Worm (Caenorhabditis elegans): ENCODE results near the gene cogc-8.

DNA sequence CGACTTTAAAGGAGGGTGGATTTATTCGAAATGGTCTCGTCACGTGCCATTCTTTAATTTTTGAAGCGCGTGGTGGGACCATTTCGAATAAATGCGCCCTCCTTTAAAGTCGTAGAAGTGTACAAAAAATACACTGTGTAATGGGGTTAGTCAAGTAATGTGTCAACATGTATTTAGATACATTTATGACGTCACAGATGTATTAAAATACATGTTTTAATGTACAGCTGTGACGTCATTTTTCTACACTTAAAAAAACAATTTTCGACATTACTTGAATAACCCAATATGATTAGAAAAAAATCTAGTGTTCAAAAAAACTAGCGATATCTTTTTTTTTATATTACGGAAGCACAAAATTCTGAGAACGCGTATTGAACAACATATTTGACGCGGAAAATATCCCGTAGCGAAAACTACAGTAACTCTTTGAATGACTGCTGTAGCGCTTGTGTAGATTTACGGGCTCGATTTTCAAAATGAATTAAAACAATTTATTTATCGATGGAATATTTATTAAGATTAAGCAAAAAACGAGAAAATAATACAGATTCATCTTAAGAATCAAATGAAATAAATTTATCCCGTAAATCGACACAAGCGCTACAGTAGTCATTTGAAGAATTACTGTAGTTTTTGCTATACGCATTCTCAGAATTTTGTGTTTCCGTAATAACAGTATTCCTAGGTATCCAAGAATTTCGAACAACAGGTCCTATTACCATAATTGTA lies 37.2 kb upstream of the cogc-8 start, which contains the start of gene gfrp-1:
- TF ChIP-seq klf-2 (GFP tag; conservative IDR thresholded peaks at IDR 0.05) = no peak
- TF ChIP-seq cog-1 (tag; optimal IDR thresholded peaks at IDR 0.05) = no peak
- TF ChIP-seq ztf-29 (GFP tag; IDR thresholded peaks at IDR 0.05) = no peak
- no peak for TF ChIP-seq ztf-23 (GFP tag; IDR thresholded peaks at IDR 0.05)
- no peak for TF ChIP-seq ref-1 (GFP tag; conservative IDR thresholded peaks at IDR 0.05)

Measured in whole organism, midembryonic.